Fruit fly (Drosophila melanogaster) whole organism, embryonic: ENCODE data around the gene CG6602.

ENCODE experiments used
- Aef1 ChIP-seq: fragments of 200-800 bp; sonication (Bioruptor generic); IDR thresholded peaks from 3 replicates; pipeline ENCODE4 v1.3.6; 2022; ENCODE audit warnings: missing biosample characterization, missing genetic modification characterization
- Atf3 ChIP-seq: fragments of 200-800 bp; sonication (Bioruptor generic); optimal IDR thresholded peaks from 3 replicates; lab custom pipeline; 2016; ENCODE audit warnings: missing biosample characterization, missing genetic modification characterization
- Atf6 ChIP-seq: fragments of 200-800 bp; sonication (Bioruptor generic); IDR thresholded peaks from 2 replicates; pipeline ENCODE4 v1.3.6; 2022; ENCODE audit warnings: missing biosample characterization, missing genetic modification characterization
- CG10147 ChIP-seq: fragments of 200-800 bp; sonication (Bioruptor generic); optimal IDR thresholded peaks from 2 replicates; lab custom pipeline; 2019; ENCODE audit warnings: missing biosample characterization, mild to moderate bottlenecking, missing genetic modification characterization, moderate library complexity
- CG10267 ChIP-seq: fragments of 200-800 bp; sonication (Bioruptor generic); optimal IDR thresholded peaks from 2 replicates; lab custom pipeline; 2018; ENCODE audit warnings: missing biosample characterization, mild to moderate bottlenecking, missing genetic modification characterization, moderate library complexity
- CG10979 ChIP-seq: fragments of 200-800 bp; sonication (Bioruptor generic); optimal IDR thresholded peaks from 2 replicates; lab custom pipeline; 2018; ENCODE audit warnings: missing biosample characterization, mild to moderate bottlenecking, missing genetic modification characterization, moderate library complexity
- CG11504 ChIP-seq: fragments of 200-800 bp; sonication (Bioruptor generic); optimal IDR thresholded peaks from 3 replicates; lab custom pipeline; 2019; ENCODE audit warnings: missing biosample characterization, mild to moderate bottlenecking, missing genetic modification characterization, moderate library complexity
- CG12236 ChIP-seq: fragments of 200-800 bp; sonication (Bioruptor generic); optimal IDR thresholded peaks from 2 replicates; lab custom pipeline; 2016; ENCODE audit warnings: missing biosample characterization, missing genetic modification characterization
- CG1233 ChIP-seq: fragments of 200-800 bp; sonication (Bioruptor generic); optimal IDR thresholded peaks from 4 replicates; lab custom pipeline; 2018; ENCODE audit warnings: missing biosample characterization, mild to moderate bottlenecking, missing genetic modification characterization
- CG12659 ChIP-seq: fragments of 200-800 bp; sonication (Bioruptor generic); optimal IDR thresholded peaks from 3 replicates; lab custom pipeline; 2017; ENCODE audit warnings: mild to moderate bottlenecking, missing biosample characterization, missing genetic modification reagents, missing genetic modification characterization
- CG15479 ChIP-seq: fragments of 200-800 bp; sonication (Bioruptor generic); optimal IDR thresholded peaks from 3 replicates; lab custom pipeline; 2019; ENCODE audit warnings: missing biosample characterization, mild to moderate bottlenecking, missing genetic modification characterization, moderate library complexity
- CG6654 ChIP-seq: fragments of 200-800 bp; sonication (Bioruptor generic); optimal IDR thresholded peaks from 2 replicates; lab custom pipeline; 2017; ENCODE audit warnings: missing biosample characterization, mild to moderate bottlenecking, missing genetic modification characterization
- CG6683 ChIP-seq: fragments of 200-800 bp; sonication (Bioruptor generic); optimal IDR thresholded peaks from 2 replicates; lab custom pipeline; 2017; ENCODE audit warnings: missing biosample characterization, mild to moderate bottlenecking, missing genetic modification characterization, missing genetic modification reagents
- CG6813 ChIP-seq: fragments of 200-800 bp; sonication (Bioruptor generic); optimal IDR thresholded peaks from 2 replicates; lab custom pipeline; 2017; ENCODE audit warnings: missing biosample characterization, missing genetic modification characterization, mild to moderate bottlenecking, moderate library complexity, missing genetic modification reagents
- CG7745 ChIP-seq: fragments of 200-800 bp; sonication (Bioruptor generic); optimal IDR thresholded peaks from 2 replicates; lab custom pipeline; 2018; ENCODE audit warnings: missing biosample characterization, mild to moderate bottlenecking, missing genetic modification characterization, moderate library complexity
- CG7987 ChIP-seq: fragments of 200-800 bp; sonication (Bioruptor generic); optimal IDR thresholded peaks from 2 replicates; lab custom pipeline; 2018; ENCODE audit warnings: missing biosample characterization, mild to moderate bottlenecking, missing genetic modification characterization, moderate library complexity
- CG8290 ChIP-seq, 3 experiments: fragments of 200-800 bp; sonication (Bioruptor generic); optimal IDR thresholded peaks; 2 replicates each; lab custom pipeline; 2016 to 2019; ENCODE audit warnings: missing biosample characterization in 3 of 3, missing genetic modification characterization in 3 of 3, mild to moderate bottlenecking in 2 of 3, moderate library complexity in 1 of 3
- D ChIP-seq, 2 experiments: fragments of 200-800 bp in 1 of 2; fragments of >200 bp in 1 of 2; sonication (Bioruptor generic) in 1 of 2; optimal IDR thresholded peaks; 2 replicates in 1 of 2; 3 replicates in 1 of 2; lab custom pipeline; 2017; ENCODE audit warnings: mild to moderate bottlenecking in 1 of 2, missing biosample characterization in 1 of 2, missing genetic modification characterization in 1 of 2, missing genetic modification reagents in 1 of 2
- Dfd ChIP-seq, 2 experiments: fragments of >200 bp; optimal IDR thresholded peaks; 2 replicates each; lab custom pipeline; 2017; ENCODE audit warnings: missing biosample characterization in 2 of 2, missing genetic modification characterization in 2 of 2
- Doc3 ChIP-seq: fragments of 200-800 bp; sonication (Bioruptor generic); IDR thresholded peaks from 3 replicates; pipeline ENCODE4 v1.3.6; 2022; ENCODE audit warnings: missing biosample characterization, missing genetic modification characterization; ENCODE audit not compliant: partially characterized antibody
- Drgx ChIP-seq: fragments of 200-800 bp; sonication (Bioruptor generic); IDR thresholded peaks from 2 replicates; pipeline ENCODE4 v1.3.6; 2022; ENCODE audit warnings: missing biosample characterization, missing genetic modification characterization
- HLHmδ ChIP-seq: fragments of 200-800 bp; sonication (Bioruptor generic); optimal IDR thresholded peaks from 2 replicates; lab custom pipeline; 2018; ENCODE audit warnings: missing biosample characterization, mild to moderate bottlenecking, missing genetic modification characterization, moderate library complexity
- Hr39 ChIP-seq: fragments of >200 bp; optimal IDR thresholded peaks from 2 replicates; lab custom pipeline; 2017
- Med ChIP-seq: fragments of 200-800 bp; sonication (Bioruptor generic); peaks from one replicate; lab custom pipeline; 2016; ENCODE audit warnings: missing biosample characterization, missing genetic modification characterization, mild to moderate bottlenecking, inconsistent platforms, moderate library complexity
- Pdp1 ChIP-seq, 2 experiments: fragments of 200-800 bp; sonication (Bioruptor generic); optimal IDR thresholded peaks; 3 replicates each; lab custom pipeline; 2016; ENCODE audit warnings: missing biosample characterization in 2 of 2, missing genetic modification characterization in 2 of 2, mild to moderate bottlenecking in 1 of 2, moderate library complexity in 1 of 2
- Ptx1 ChIP-seq: fragments of 200-800 bp; sonication (Bioruptor generic); IDR thresholded peaks from 2 replicates; pipeline ENCODE4 v1.3.6; 2022; ENCODE audit warnings: missing biosample characterization, missing genetic modification characterization
- Rx ChIP-seq: fragments of 200-800 bp; sonication (Bioruptor generic); IDR thresholded peaks from 2 replicates; pipeline ENCODE4 v1.3.6; 2022; ENCODE audit warnings: missing biosample characterization, missing genetic modification characterization
- crol ChIP-seq: fragments of 200-800 bp; sonication (Bioruptor generic); IDR thresholded peaks from 2 replicates; pipeline ENCODE4 v1.3.6; 2022; ENCODE audit warnings: missing biosample characterization, missing genetic modification characterization
- dimm ChIP-seq: fragments of 200-800 bp; sonication (Bioruptor generic); IDR thresholded peaks from 2 replicates; pipeline ENCODE4 v1.3.6; 2022; ENCODE audit warnings: missing biosample characterization, missing genetic modification characterization
- dmrt99B ChIP-seq: fragments of 200-800 bp; sonication (Bioruptor generic); optimal IDR thresholded peaks from 2 replicates; lab custom pipeline; 2018; ENCODE audit warnings: missing biosample characterization, mild to moderate bottlenecking, missing genetic modification characterization, moderate library complexity
- fd102C ChIP-seq: fragments of 200-800 bp; sonication (Bioruptor generic); optimal IDR thresholded peaks from 2 replicates; lab custom pipeline; 2018; ENCODE audit warnings: missing biosample characterization, mild to moderate bottlenecking, missing genetic modification characterization, moderate library complexity
- gcm ChIP-seq: fragments of 200-800 bp; sonication (Bioruptor generic); optimal IDR thresholded peaks from 2 replicates; lab custom pipeline; 2019; ENCODE audit warnings: missing biosample characterization, mild to moderate bottlenecking, missing genetic modification characterization, moderate library complexity
- gem ChIP-seq: fragments of 200-800 bp; sonication (Bioruptor generic); optimal IDR thresholded peaks from 2 replicates; lab custom pipeline; 2019; ENCODE audit warnings: missing biosample characterization, mild to moderate bottlenecking, missing genetic modification characterization, moderate library complexity
- lab ChIP-seq: fragments of 200-800 bp; sonication (Bioruptor generic); optimal IDR thresholded peaks from 3 replicates; lab custom pipeline; 2017; ENCODE audit warnings: missing biosample characterization, missing genetic modification characterization, mild to moderate bottlenecking, moderate library complexity, missing genetic modification reagents
- pum ChIP-seq: fragments of 200-800 bp; sonication (Bioruptor generic); optimal IDR thresholded peaks from 2 replicates; lab custom pipeline; 2016; ENCODE audit warnings: missing biosample characterization, missing genetic modification characterization
- row ChIP-seq: fragments of 200-800 bp; sonication (Bioruptor generic); IDR thresholded peaks from 3 replicates; pipeline ENCODE4 v1.3.6; 2022; ENCODE audit warnings: missing biosample characterization, missing genetic modification characterization
- sens ChIP-seq: fragments of 200-800 bp; sonication (Bioruptor generic); peaks from one replicate; lab custom pipeline; 2016; ENCODE audit warnings: missing biosample characterization, missing genetic modification characterization
- slbo ChIP-seq: fragments of 200-800 bp; sonication (Bioruptor generic); IDR thresholded peaks from 2 replicates; pipeline ENCODE4 v1.3.6; 2022; ENCODE audit warnings: missing biosample characterization, missing genetic modification characterization
- ssp ChIP-seq: fragments of 200-800 bp; sonication (Bioruptor generic); IDR thresholded peaks from 2 replicates; pipeline ENCODE4 v1.3.6; 2022; ENCODE audit warnings: missing biosample characterization, missing genetic modification characterization
- stwl ChIP-seq: fragments of 200-800 bp; sonication (Bioruptor generic); optimal IDR thresholded peaks from 3 replicates; lab custom pipeline; 2018; ENCODE audit warnings: missing biosample characterization, mild to moderate bottlenecking, missing genetic modification characterization, moderate library complexity
- tll ChIP-seq, 2 experiments: fragments of 200-800 bp in 1 of 2; fragments of >200 bp in 1 of 2; sonication (Bioruptor generic) in 1 of 2; optimal IDR thresholded peaks; 2 replicates each; lab custom pipeline; 2017 to 2019; ENCODE audit warnings: missing biosample characterization in 2 of 2, missing genetic modification characterization in 2 of 2, mild to moderate bottlenecking in 1 of 2, moderate library complexity in 1 of 2
- tna ChIP-seq: fragments of 200-800 bp; sonication (Bioruptor generic); IDR thresholded peaks from 2 replicates; pipeline ENCODE4 v1.3.6; 2022; ENCODE audit warnings: missing biosample characterization, missing genetic modification characterization; ENCODE audit not compliant: partially characterized antibody
- vfl ChIP-seq: fragments of 200-800 bp; sonication (Bioruptor generic); optimal IDR thresholded peaks from 2 replicates; lab custom pipeline; 2016; ENCODE audit warnings: missing biosample characterization, missing genetic modification characterization
- wor ChIP-seq: fragments of 200-800 bp; sonication (Bioruptor generic); IDR thresholded peaks from 2 replicates; pipeline ENCODE4 v1.3.6; 2022; ENCODE audit warnings: missing biosample characterization, missing genetic modification characterization

Gene CG6602

DNA sequence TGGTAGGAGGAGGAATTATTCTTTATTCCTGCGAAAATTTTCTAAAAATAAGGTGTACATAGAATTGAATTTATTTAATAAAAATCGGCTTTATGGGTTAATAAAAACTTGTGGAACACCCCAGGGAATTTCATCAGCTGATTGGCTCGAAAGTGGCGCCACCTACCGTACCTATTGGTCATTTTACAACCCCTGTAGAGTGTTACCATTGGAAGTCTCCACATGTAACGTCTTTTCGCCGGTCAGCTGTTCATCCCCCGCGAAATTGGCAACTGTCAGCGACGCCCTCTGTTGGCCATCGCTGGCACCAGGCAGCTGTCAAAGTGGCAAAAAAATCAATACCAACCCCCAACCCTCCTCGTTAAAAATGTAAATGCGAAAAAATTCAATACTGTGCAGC is 10.6 kb downstream of the CG6602 start, which contains the start of gene CG13293 (continued):
- TF ChIP-seq Med (peak; percentile 63), CG10147 (GFP tag; lab: Kevin White, UChicago) (no peak), sens (peak; percentile 62), row (GFP tag; lab: Robert Waterston, UW) (peak; percentile 61; the same call in 2 of the 3 replicates), crol (GFP tag; lab: Robert Waterston, UW) (no peak), stwl (tag; lab: Kevin White, UChicago) (peak; percentile 28), CG8290 (GFP tag; optimal IDR thresholded peaks at IDR 0.05; lab: Kevin White, UChicago) (no peak), CG8290 (tag; optimal IDR thresholded peaks at IDR 0.05; lab: Kevin White, UChicago) (peak in 1 of 2 experiments; percentile 43), Pdp1 (GFP tag; optimal IDR thresholded peaks at IDR 0.05; lab: Kevin White, UChicago) (no peak), Atf6 (no peak), CG10979 (tag; lab: Kevin White, UChicago) (peak; percentile 16), fd102C (GFP tag; lab: Kevin White, UChicago) (peak; percentile 35), CG12659 (GFP tag; lab: Kevin White, UChicago) (peak; percentile 20), Atf3 (GFP tag; lab: Kevin White, UChicago) (no peak), HLHmδ (GFP tag; lab: Kevin White, UChicago) (peak; percentile 25)

DNA sequence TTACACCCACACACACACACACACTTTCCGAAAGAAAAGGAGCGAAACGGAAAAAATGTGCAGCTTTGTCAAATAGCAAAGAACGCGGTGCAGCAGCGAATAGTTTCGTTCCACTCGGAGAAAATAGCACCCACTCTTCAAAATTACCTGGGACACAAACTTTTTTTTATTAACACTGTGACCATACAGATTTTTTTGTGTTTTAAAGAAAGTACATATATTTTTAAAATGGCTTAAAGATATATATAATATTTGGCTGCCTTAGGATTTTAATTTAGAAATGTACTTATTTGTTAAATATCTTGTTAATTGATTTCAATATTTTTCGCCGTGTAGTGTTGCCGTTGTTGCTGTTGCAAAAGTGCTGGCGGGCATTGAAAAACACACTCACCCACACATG is 12.5 kb downstream of the CG6602 start:
- no peak for TF ChIP-seq Rx (GFP tag; lab: Robert Waterston, UW)
- 0 out of 2 replicates have a peak, but pooled peaks have one; percentile 12 for TF ChIP-seq Ptx1 (GFP tag; lab: Robert Waterston, UW)
- no peak for TF ChIP-seq CG10267
- 0 out of 2 replicates have a peak, but pooled peaks have one; percentile 1 for TF ChIP-seq slbo
- no peak for TF ChIP-seq D (optimal IDR thresholded peaks at IDR 0.05; lab: Kevin White, UChicago)
- no peak for TF ChIP-seq D (GFP tag; optimal IDR thresholded peaks at IDR 0.05; lab: Kevin White, UChicago)
- no peak for TF ChIP-seq vfl (GFP tag; lab: Kevin White, UChicago)
- peak; percentile 45 for TF ChIP-seq gem
- TF ChIP-seq CG6683: no peak
- TF ChIP-seq Dfd (GFP tag; optimal IDR thresholded peaks at IDR 0.05; lab: Kevin White, UChicago): no peak
- no peak for TF ChIP-seq CG15479 (GFP tag; lab: Kevin White, UChicago)
- TF ChIP-seq CG7745: no peak
- TF ChIP-seq CG1233 (GFP tag; lab: Kevin White, UChicago): no peak
- TF ChIP-seq CG11504 (tag; lab: Kevin White, UChicago): peak; percentile 27
- no peak for TF ChIP-seq CG7987 (GFP tag; lab: Kevin White, UChicago)
- no peak for TF ChIP-seq Hr39
- no peak for TF ChIP-seq dimm (GFP tag; lab: Robert Waterston, UW)
- no peak for TF ChIP-seq Doc3 (GFP tag; lab: Robert Waterston, UW)
- no peak for TF ChIP-seq wor (GFP tag; lab: Robert Waterston, UW)
- TF ChIP-seq Drgx: peak; percentile 54; the same call in 1 of the 2 replicates
- TF ChIP-seq pum (GFP tag; lab: Kevin White, UChicago): no peak
- no peak for TF ChIP-seq CG6654
- no peak for TF ChIP-seq CG6813 (GFP tag; lab: Kevin White, UChicago)
- TF ChIP-seq Aef1 (GFP tag; lab: Robert Waterston, UW): no peak
- TF ChIP-seq tna (GFP tag; lab: Robert Waterston, UW): no peak
- no peak for TF ChIP-seq gcm (GFP tag; lab: Kevin White, UChicago)
- TF ChIP-seq ssp (GFP tag; lab: Robert Waterston, UW): no peak
- TF ChIP-seq CG12236: no peak
- no peak for TF ChIP-seq lab (GFP tag; lab: Kevin White, UChicago)
- TF ChIP-seq tll (GFP tag; optimal IDR thresholded peaks at IDR 0.05; lab: Kevin White, UChicago): no peak
- no peak for TF ChIP-seq dmrt99B (tag; lab: Kevin White, UChicago)
